Fruit fly (Drosophila melanogaster) whole organism, embryonic: ENCODE measurements around the gene HIPP1.

Source experiments
- Atf3 ChIP-seq: fragments of 200-800 bp; sonication (Bioruptor generic); optimal IDR thresholded peaks from 3 replicates; lab custom pipeline; 2016; ENCODE audit warnings: missing biosample characterization, missing genetic modification characterization
- Bgb ChIP-seq: fragments of 200-800 bp; sonication (Bioruptor generic); IDR thresholded peaks from 2 replicates; pipeline ENCODE4 v1.3.6; 2022; ENCODE audit warnings: missing biosample characterization, missing genetic modification characterization; ENCODE audit not compliant: partially characterized antibody
- CG10147 ChIP-seq: fragments of 200-800 bp; sonication (Bioruptor generic); optimal IDR thresholded peaks from 2 replicates; lab custom pipeline; 2019; ENCODE audit warnings: missing biosample characterization, mild to moderate bottlenecking, missing genetic modification characterization, moderate library complexity
- CG11398 ChIP-seq: fragments of 200-800 bp; sonication (Bioruptor generic); optimal IDR thresholded peaks from 2 replicates; lab custom pipeline; 2016; ENCODE audit warnings: missing biosample characterization, missing genetic modification characterization
- CG11560 ChIP-seq: fragments of 200-800 bp; sonication (Bioruptor generic); IDR thresholded peaks from 3 replicates; pipeline ENCODE4 v1.3.6; 2022; ENCODE audit warnings: missing biosample characterization, missing genetic modification characterization
- CG11696 ChIP-seq: fragments of 200-800 bp; sonication (Bioruptor generic); IDR thresholded peaks from 2 replicates; pipeline ENCODE4 v1.3.6; 2022; ENCODE audit warnings: missing biosample characterization, missing genetic modification characterization
- CG12659 ChIP-seq: fragments of 200-800 bp; sonication (Bioruptor generic); optimal IDR thresholded peaks from 3 replicates; lab custom pipeline; 2017; ENCODE audit warnings: mild to moderate bottlenecking, missing biosample characterization, missing genetic modification reagents, missing genetic modification characterization
- CG13624 ChIP-seq: fragments of 200-800 bp; sonication (Bioruptor generic); optimal IDR thresholded peaks from 2 replicates; lab custom pipeline; 2016; ENCODE audit warnings: missing biosample characterization, missing genetic modification characterization
- CG14710 ChIP-seq: fragments of 200-800 bp; sonication (Bioruptor generic); optimal IDR thresholded peaks from 3 replicates; lab custom pipeline; 2019; ENCODE audit warnings: missing biosample characterization, mild to moderate bottlenecking, missing genetic modification characterization, moderate library complexity
- CG1603 ChIP-seq: fragments of 200-800 bp; sonication (Bioruptor generic); optimal IDR thresholded peaks from 2 replicates; lab custom pipeline; 2019; ENCODE audit warnings: missing biosample characterization, mild to moderate bottlenecking, missing genetic modification characterization, moderate library complexity
- CG16813 ChIP-seq: fragments of 200-800 bp; sonication (Bioruptor generic); IDR thresholded peaks from 3 replicates; pipeline ENCODE4 v1.3.6; 2022; ENCODE audit warnings: missing biosample characterization, missing genetic modification characterization; ENCODE audit not compliant: partially characterized antibody
- CG17829 ChIP-seq: fragments of 200-800 bp; optimal IDR thresholded peaks from 2 replicates; lab custom pipeline; 2019; ENCODE audit warnings: missing biosample characterization, mild to moderate bottlenecking, missing genetic modification characterization, moderate library complexity
- CG1792 ChIP-seq: fragments of 200-800 bp; sonication (Bioruptor generic); optimal IDR thresholded peaks from 2 replicates; lab custom pipeline; 2016; ENCODE audit warnings: missing biosample characterization, missing genetic modification characterization
- CG2116 ChIP-seq: fragments of 200-800 bp; sonication (Bioruptor generic); optimal IDR thresholded peaks from 3 replicates; lab custom pipeline; 2018; ENCODE audit warnings: missing biosample characterization, mild to moderate bottlenecking, missing genetic modification characterization
- CG31388 ChIP-seq: fragments of 200-800 bp; sonication (Bioruptor generic); optimal IDR thresholded peaks from 2 replicates; lab custom pipeline; 2016; ENCODE audit warnings: missing biosample characterization, missing genetic modification characterization
- CG3163 ChIP-seq: fragments of 200-800 bp; sonication (Bioruptor generic); optimal IDR thresholded peaks from 3 replicates; lab custom pipeline; 2016; ENCODE audit warnings: missing biosample characterization, missing genetic modification characterization
- CG3847 ChIP-seq: fragments of 200-800 bp; sonication (Bioruptor generic); IDR thresholded peaks from 2 replicates; pipeline ENCODE4 v1.3.6; 2022; ENCODE audit warnings: missing biosample characterization, missing genetic modification characterization
- CG42726 ChIP-seq: fragments of 200-800 bp; sonication (Bioruptor generic); IDR thresholded peaks from 2 replicates; pipeline ENCODE4 v1.3.6; 2022; ENCODE audit warnings: missing biosample characterization, missing genetic modification characterization; ENCODE audit not compliant: partially characterized antibody
- CG4282 ChIP-seq: fragments of 200-800 bp; sonication (Bioruptor generic); optimal IDR thresholded peaks from 2 replicates; lab custom pipeline; 2016; ENCODE audit warnings: missing biosample characterization, missing genetic modification characterization
- CG4617 ChIP-seq: fragments of 200-800 bp; sonication (Bioruptor generic); optimal IDR thresholded peaks from 3 replicates; lab custom pipeline; 2016; ENCODE audit warnings: missing biosample characterization, missing genetic modification characterization, borderline replicate concordance
- CG5180 ChIP-seq: fragments of 200-800 bp; sonication (Bioruptor generic); optimal IDR thresholded peaks from 3 replicates; lab custom pipeline; 2017; ENCODE audit warnings: missing biosample characterization, missing genetic modification characterization, mild to moderate bottlenecking, moderate library complexity, missing genetic modification reagents
- CG7357 ChIP-seq: fragments of 200-800 bp; sonication (Bioruptor generic); IDR thresholded peaks from 3 replicates; pipeline ENCODE4 v1.3.6; 2022; ENCODE audit warnings: missing biosample characterization, missing genetic modification characterization
- CG7963 ChIP-seq: fragments of 200-800 bp; sonication (Bioruptor generic); IDR thresholded peaks from 3 replicates; pipeline ENCODE4 v1.3.6; 2022; ENCODE audit warnings: missing biosample characterization, missing genetic modification characterization; ENCODE audit not compliant: partially characterized antibody
- CG8281 ChIP-seq: fragments of 200-800 bp; sonication (Bioruptor generic); optimal IDR thresholded peaks from 2 replicates; lab custom pipeline; 2018; ENCODE audit warnings: missing biosample characterization, mild to moderate bottlenecking, missing genetic modification characterization, moderate library complexity
- D19A ChIP-seq: fragments of 200-800 bp; optimal IDR thresholded peaks from 3 replicates; lab custom pipeline; 2019; ENCODE audit warnings: missing biosample characterization, mild to moderate bottlenecking, missing genetic modification characterization, moderate library complexity
- Doc3 ChIP-seq: fragments of 200-800 bp; sonication (Bioruptor generic); IDR thresholded peaks from 3 replicates; pipeline ENCODE4 v1.3.6; 2022; ENCODE audit warnings: missing biosample characterization, missing genetic modification characterization; ENCODE audit not compliant: partially characterized antibody
- Dref ChIP-seq: fragments of 200-800 bp; sonication (Bioruptor generic); IDR thresholded peaks from 2 replicates; pipeline ENCODE4 v1.3.6; 2022; ENCODE audit warnings: missing biosample characterization, missing genetic modification characterization
- E2f2 ChIP-seq: fragments of 200-800 bp; sonication (Bioruptor generic); IDR thresholded peaks from 2 replicates; pipeline ENCODE4 v1.3.6; 2022; ENCODE audit warnings: missing biosample characterization, missing genetic modification characterization
- Fer1 ChIP-seq: fragments of 200-800 bp; sonication (Bioruptor generic); optimal IDR thresholded peaks from 2 replicates; lab custom pipeline; 2017; ENCODE audit warnings: missing biosample characterization, mild to moderate bottlenecking, missing genetic modification characterization
- H2.0 ChIP-seq: fragments of 200-800 bp; sonication (Bioruptor generic); IDR thresholded peaks from 2 replicates; pipeline ENCODE4 v1.3.6; 2022; ENCODE audit warnings: missing biosample characterization, missing genetic modification characterization
- HLH4C ChIP-seq: fragments of 200-800 bp; sonication (Bioruptor generic); IDR thresholded peaks from 3 replicates; pipeline ENCODE4 v1.3.6; 2022; ENCODE audit warnings: missing biosample characterization, missing genetic modification characterization; ENCODE audit not compliant: partially characterized antibody
- Hey ChIP-seq: fragments of 200-800 bp; sonication (Bioruptor generic); optimal IDR thresholded peaks from 3 replicates; lab custom pipeline; 2018; ENCODE audit warnings: missing biosample characterization, mild to moderate bottlenecking, missing genetic modification characterization
- Med ChIP-seq: fragments of 200-800 bp; sonication (Bioruptor generic); peaks from one replicate; lab custom pipeline; 2016; ENCODE audit warnings: missing biosample characterization, missing genetic modification characterization, mild to moderate bottlenecking, inconsistent platforms, moderate library complexity
- bbx ChIP-seq: fragments of 200-800 bp; sonication (Bioruptor generic); IDR thresholded peaks from 2 replicates; pipeline ENCODE4 v1.3.6; 2022; ENCODE audit warnings: missing biosample characterization, missing genetic modification characterization; ENCODE audit not compliant: partially characterized antibody
- bcd ChIP-seq: fragments of 200-800 bp; sonication (Bioruptor generic); optimal IDR thresholded peaks from 2 replicates; lab custom pipeline; 2017; ENCODE audit warnings: missing biosample characterization, mild to moderate bottlenecking, missing genetic modification characterization
- bsh ChIP-seq, 2 experiments: fragments of 200-800 bp; sonication (Bioruptor generic); optimal IDR thresholded peaks; 2 replicates each; lab custom pipeline; 2017 to 2018; ENCODE audit warnings: mild to moderate bottlenecking in 2 of 2, missing biosample characterization in 2 of 2, missing genetic modification characterization in 2 of 2, moderate library complexity in 1 of 2
- chn ChIP-seq: fragments of 200-800 bp; sonication (Bioruptor generic); optimal IDR thresholded peaks from 2 replicates; lab custom pipeline; 2016; ENCODE audit warnings: missing biosample characterization, missing genetic modification characterization
- croc ChIP-seq: fragments of 200-800 bp; sonication (Bioruptor generic); conservative IDR thresholded peaks from 3 replicates; pipeline ENCODE4 v1.3.6; 2022; ENCODE audit warnings: missing biosample characterization, missing genetic modification characterization
- hbn ChIP-seq: fragments of 200-800 bp; sonication (Bioruptor generic); IDR thresholded peaks from 2 replicates; pipeline ENCODE4 v1.3.6; 2022; ENCODE audit warnings: missing biosample characterization, missing genetic modification characterization; ENCODE audit not compliant: partially characterized antibody
- kay ChIP-seq: fragments of 200-800 bp; sonication (Bioruptor generic); optimal IDR thresholded peaks from 2 replicates; lab custom pipeline; 2016; ENCODE audit warnings: missing biosample characterization, missing genetic modification characterization
- knrl ChIP-seq: fragments of 200-800 bp; sonication (Bioruptor generic); IDR thresholded peaks from 3 replicates; pipeline ENCODE4 v1.3.6; 2022; ENCODE audit warnings: missing biosample characterization, missing genetic modification characterization; ENCODE audit not compliant: partially characterized antibody
- nom ChIP-seq: fragments of 200-800 bp; sonication (Bioruptor generic); optimal IDR thresholded peaks from 2 replicates; lab custom pipeline; 2017; ENCODE audit warnings: missing biosample characterization, missing genetic modification characterization, mild to moderate bottlenecking, moderate library complexity, missing genetic modification reagents
- phol ChIP-seq: fragments of 200-800 bp; sonication (Bioruptor generic); optimal IDR thresholded peaks from 3 replicates; lab custom pipeline; 2018; ENCODE audit warnings: missing biosample characterization, mild to moderate bottlenecking, missing genetic modification characterization, moderate library complexity
- sens ChIP-seq: fragments of 200-800 bp; sonication (Bioruptor generic); peaks from one replicate; lab custom pipeline; 2016; ENCODE audit warnings: missing biosample characterization, missing genetic modification characterization
- tx ChIP-seq: fragments of 200-800 bp; sonication (Bioruptor generic); optimal IDR thresholded peaks from 2 replicates; lab custom pipeline; 2016; ENCODE audit warnings: missing biosample characterization, missing genetic modification characterization
- zen2 ChIP-seq: fragments of 200-800 bp; sonication (Bioruptor generic); IDR thresholded peaks from 3 replicates; pipeline ENCODE4 v1.3.6; 2022; ENCODE audit warnings: missing biosample characterization, missing genetic modification characterization; ENCODE audit not compliant: partially characterized antibody

HIPP1 gene

DNA sequence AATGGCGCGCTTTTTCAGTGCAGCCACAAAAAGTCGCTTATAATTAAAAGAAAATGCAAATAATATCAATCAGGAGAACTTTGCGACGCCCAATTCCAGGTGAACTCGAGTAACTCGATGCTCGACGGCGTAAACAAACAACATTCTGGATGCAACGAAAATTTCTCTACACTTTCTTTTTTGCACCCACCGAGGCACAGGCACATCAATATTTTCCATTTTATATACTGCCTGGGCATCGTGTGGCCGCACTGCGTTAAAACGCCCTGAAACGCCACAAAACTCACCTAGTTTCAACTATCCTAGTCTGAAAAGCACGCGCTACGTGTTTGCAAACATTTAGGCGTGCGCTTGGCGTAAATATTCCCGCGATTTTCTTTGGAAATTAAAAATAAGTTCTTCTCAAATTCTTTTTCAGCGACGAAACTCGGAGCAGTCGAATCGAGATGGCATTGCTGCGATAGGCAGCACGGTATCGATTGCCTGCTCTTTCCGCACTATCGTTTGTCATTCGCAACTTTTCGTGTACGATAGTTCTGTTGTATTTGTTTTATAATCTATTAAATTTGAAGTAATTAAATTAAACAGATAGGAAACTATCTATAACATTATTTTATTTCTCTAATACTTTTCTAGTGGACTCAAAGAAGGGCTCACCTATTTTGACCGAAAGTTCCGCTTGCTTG is 23.6 kb upstream of the HIPP1 start, which contains the start of gene Pcif1 (continued):
- TF ChIP-seq bsh (GFP tag; optimal IDR thresholded peaks at IDR 0.05; lab: Kevin White, UChicago) = no peak
- TF ChIP-seq CG17829 (tag; lab: Kevin White, UChicago) = peak; percentile 64
- TF ChIP-seq, all 482 proteins: peak for 132

DNA sequence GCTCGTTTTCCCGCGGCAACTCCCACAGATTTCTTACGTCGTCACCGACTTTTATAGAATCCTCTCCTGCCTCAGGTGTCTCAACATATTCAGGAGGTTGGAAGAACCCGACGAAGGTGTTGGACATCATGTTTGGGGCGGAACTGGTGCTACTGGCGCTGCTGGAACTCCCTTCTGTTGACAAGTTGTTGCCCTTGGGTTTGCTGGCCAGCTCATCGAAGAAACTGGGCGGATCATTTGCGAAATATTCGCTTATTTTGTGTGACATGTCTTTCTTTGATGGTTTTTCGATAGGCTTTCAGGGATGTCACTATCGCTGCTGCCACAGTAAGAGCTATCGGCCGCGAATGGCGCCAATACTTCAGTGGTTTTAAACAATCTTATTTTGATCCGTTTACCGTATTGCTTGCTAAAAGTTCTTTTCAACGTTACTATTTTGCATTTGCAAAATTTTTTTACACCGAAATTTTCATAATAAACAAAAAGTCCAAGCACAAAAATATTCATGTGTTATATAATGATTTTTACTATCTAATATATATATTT is 21.6 kb upstream of the HIPP1 start, which contains the start of gene CG11396:
Gene CG11396, minus strand, starts transcription at position 303 of the 546 bp plus-strand sequence.
- TF ChIP-seq CG7963 (GFP tag; lab: Robert Waterston, UW) = peak; percentile 94
- no peak for TF ChIP-seq CG4282 (GFP tag; lab: Kevin White, UChicago)
- TF ChIP-seq chn = no peak
- no peak for TF ChIP-seq CG11560 (tag; lab: Robert Waterston, UW)
- peak; percentile 94 for TF ChIP-seq zen2 (GFP tag; lab: Robert Waterston, UW)
- no peak for TF ChIP-seq kay (GFP tag; lab: Kevin White, UChicago)
- TF ChIP-seq CG3847 = peak; percentile 24; the same call in 1 of the 2 replicates
- TF ChIP-seq Doc3 = peak; percentile 90
- TF ChIP-seq knrl (GFP tag; lab: Robert Waterston, UW) = peak; percentile 93
- no peak for TF ChIP-seq CG31388
- TF ChIP-seq hbn (GFP tag; lab: Robert Waterston, UW) = peak; percentile 96
- no peak for TF ChIP-seq CG3163 (GFP tag; lab: Kevin White, UChicago)
- peak; percentile 88 for TF ChIP-seq HLH4C
- TF ChIP-seq bbx (GFP tag; lab: Robert Waterston, UW) = peak; percentile 97
- no peak for TF ChIP-seq CG10147 (GFP tag; lab: Kevin White, UChicago)
- TF ChIP-seq D19A (tag; lab: Kevin White, UChicago) = no peak
- peak; percentile 98 for TF ChIP-seq E2f2 (GFP tag; lab: Robert Waterston, UW)
- no peak for TF ChIP-seq H2.0
- no peak for TF ChIP-seq CG12659
- TF ChIP-seq CG11398 (GFP tag; lab: Kevin White, UChicago) = no peak
- TF ChIP-seq Dref (GFP tag; lab: Robert Waterston, UW) = peak; percentile 80
- no peak for TF ChIP-seq tx (GFP tag; lab: Kevin White, UChicago)
- TF ChIP-seq CG14710 = peak; percentile 39
- peak; percentile 52 for TF ChIP-seq sens (GFP tag; lab: Kevin White, UChicago)
- peak; percentile 14 for TF ChIP-seq CG13624 (GFP tag; lab: Kevin White, UChicago)
- TF ChIP-seq phol (tag; lab: Kevin White, UChicago) = peak; percentile 14
- TF ChIP-seq Atf3 (GFP tag; lab: Kevin White, UChicago) = no peak
- TF ChIP-seq croc (GFP tag; lab: Robert Waterston, UW) = no peak
- no peak for TF ChIP-seq CG1792
- peak; percentile 8 for TF ChIP-seq nom (GFP tag; lab: Kevin White, UChicago)
- TF ChIP-seq CG16813 (GFP tag; lab: Robert Waterston, UW) = peak; percentile 90
- TF ChIP-seq CG5180 (GFP tag; lab: Kevin White, UChicago) = no peak
- TF ChIP-seq CG42726 (GFP tag; lab: Robert Waterston, UW) = peak; percentile 94
- no peak for TF ChIP-seq bcd (GFP tag; lab: Kevin White, UChicago)
- peak; percentile 46 for TF ChIP-seq CG1603 (tag; lab: Kevin White, UChicago)
- TF ChIP-seq Hey (tag; lab: Kevin White, UChicago) = no peak
- TF ChIP-seq CG7357 = no peak
- no peak for TF ChIP-seq CG8281 (tag; lab: Kevin White, UChicago)
- peak; percentile 33 for TF ChIP-seq CG4617 (GFP tag; lab: Kevin White, UChicago)
- TF ChIP-seq Bgb = peak; percentile 97
- peak; percentile 81 for TF ChIP-seq Med (GFP tag; lab: Kevin White, UChicago)
- peak; percentile 59 for TF ChIP-seq CG2116 (GFP tag; lab: Kevin White, UChicago)
- TF ChIP-seq Fer1 = peak; percentile 13
- no peak for TF ChIP-seq CG11696
